Fruit fly (Drosophila melanogaster) whole organism, adult: ENCODE results near the gene Cpr97Ea.

ENCODE experiments used
- CG7101 ChIP-seq: fragments of 200-800 bp; sonication (Bioruptor generic); optimal IDR thresholded peaks from 2 replicates; lab custom pipeline; 2018; ENCODE audit warnings: missing biosample characterization, mild to moderate bottlenecking, missing genetic modification characterization, moderate library complexity
- Crg-1 ChIP-seq: fragments of 200-800 bp; sonication (Bioruptor generic); optimal IDR thresholded peaks from 2 replicates; lab custom pipeline; 2016; ENCODE audit warnings: missing biosample characterization, missing genetic modification characterization

- TF ChIP-seq CG7101 (no peak), Crg-1 (GFP tag; lab: Kevin White, UChicago) (no peak)
These were observed 17.9 kb upstream of the Cpr97Ea start for dm6 chr3R:27105439-27105838.
